Fruit fly (Drosophila melanogaster): Measurements from ENCODE around the gene RhoGAP71E.

The RhoGAP71E gene

DNA sequence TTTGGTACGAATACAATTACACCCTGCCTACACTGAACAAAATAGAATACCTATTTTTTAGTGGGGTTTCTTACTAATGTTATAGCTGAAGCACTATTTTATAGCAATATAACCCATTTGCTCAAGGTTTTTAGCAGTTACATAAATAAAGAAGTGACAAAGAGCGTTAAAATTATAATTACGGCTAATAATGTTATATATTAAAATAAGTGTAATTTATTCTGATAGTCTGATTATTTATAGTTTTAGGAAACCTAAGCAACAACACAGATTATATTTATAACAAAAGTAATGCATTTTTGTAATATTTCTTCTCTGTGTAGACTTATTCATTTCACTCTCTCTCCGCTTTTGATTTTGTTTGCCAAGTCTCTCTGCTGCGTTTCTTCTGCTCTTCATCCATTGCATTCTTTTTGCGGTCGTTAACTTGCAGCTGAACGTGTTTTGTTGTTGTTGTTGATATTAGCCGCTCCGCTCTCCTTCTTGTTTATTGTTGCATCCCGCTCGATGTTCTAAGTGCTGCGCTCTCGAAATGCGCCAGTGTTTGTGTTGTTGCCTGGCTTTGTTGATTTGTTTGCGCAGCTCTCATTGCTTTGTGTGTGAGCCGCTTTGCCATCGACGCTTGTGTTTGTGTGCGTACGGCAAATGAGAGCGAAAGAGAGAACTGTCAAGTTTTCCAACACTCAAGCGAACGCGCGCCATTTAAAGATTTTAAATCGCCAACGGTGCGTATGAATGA, 37.2 kb downstream of the RhoGAP71E start (continued):
- TF ChIP-seq en (GFP tag; optimal IDR thresholded peaks at IDR 0.05) (no peak), HLH4C (GFP tag; IDR thresholded peaks at IDR 0.05; ENCODE audit: partially characterized antibody) (no peak), Jarid2 (GFP tag; optimal IDR thresholded peaks at IDR 0.05) (peak; percentile 56), CG4820 (GFP tag; optimal IDR thresholded peaks at IDR 0.05) (peak; percentile 89), Bdp1 (GFP tag; optimal IDR thresholded peaks at IDR 0.05) (no peak), lilli (GFP tag; optimal IDR thresholded peaks at IDR 0.05) (peak; percentile 55), zfh1 (GFP tag; IDR thresholded peaks at IDR 0.05) (peak; percentile 66; the same call in 2 of the 3 replicates), abd-A (tag; optimal IDR thresholded peaks at IDR 0.05) (peak; percentile 14), CG10366 (GFP tag; IDR thresholded peaks at IDR 0.05) (peak; percentile 72), CG17359 (tag; optimal IDR thresholded peaks at IDR 0.05) (peak; percentile 93), sens (GFP tag) (peak; percentile 93), danr (GFP tag; IDR thresholded peaks at IDR 0.05) (peak; percentile 52; the same call in 1 of the 2 replicates), Chrac-16 (GFP tag; optimal IDR thresholded peaks at IDR 0.05) (peak; percentile 83), Bteb2 (GFP tag; optimal IDR thresholded peaks at IDR 0.05) (peak; percentile 28), CG4854 (GFP tag; optimal IDR thresholded peaks at IDR 0.05) (peak; percentile 9), dmrt99B (tag; optimal IDR thresholded peaks at IDR 0.05) (peak; percentile 98), dm (GFP tag; optimal IDR thresholded peaks at IDR 0.05) (no peak), CG2202 (tag; optimal IDR thresholded peaks at IDR 0.05) (peak; percentile 70), Myb (GFP tag; optimal IDR thresholded peaks at IDR 0.05) (peak; percentile 16), lab (GFP tag; optimal IDR thresholded peaks at IDR 0.05) (peak; percentile 90), trh (GFP tag; optimal IDR thresholded peaks at IDR 0.05) (peak; percentile 59), chm (GFP tag; IDR thresholded peaks at IDR 0.05) (0 out of 2 replicates have a peak, but pooled peaks have one; percentile 8), CG13894 (tag; optimal IDR thresholded peaks at IDR 0.05) (peak; percentile 25), CG34422 (GFP tag; IDR thresholded peaks at IDR 0.05) (peak; percentile 86; the same call in 2 of the 3 replicates), Lhr (GFP tag; optimal IDR thresholded peaks at IDR 0.05) (peak; percentile 70), CG17385 (GFP tag; optimal IDR thresholded peaks at IDR 0.05) (peak; percentile 86), wor (GFP tag; IDR thresholded peaks at IDR 0.05) (peak; percentile 91), btn (GFP tag; optimal IDR thresholded peaks at IDR 0.05) (no peak), emc (GFP tag; optimal IDR thresholded peaks at IDR 0.05) (peak; percentile 23), grn (GFP tag; optimal IDR thresholded peaks at IDR 0.05) (peak; percentile 6), Xrp1 (GFP tag; IDR thresholded peaks at IDR 0.05) (peak; percentile 84), klu (GFP tag; IDR thresholded peaks at IDR 0.05) (no peak; the same call in 1 of the 2 replicates), Dll (GFP tag; IDR thresholded peaks at IDR 0.05; ENCODE audit: partially characterized antibody) (no peak), D19B (GFP tag; optimal IDR thresholded peaks at IDR 0.05) (peak; percentile 78), CG9609 (GFP tag; optimal IDR thresholded peaks at IDR 0.05) (peak; percentile 22), schlank (tag; optimal IDR thresholded peaks at IDR 0.05) (peak; percentile 36), CG18011 (GFP tag; optimal IDR thresholded peaks at IDR 0.05) (peak; percentile 50), lola (GFP tag; optimal IDR thresholded peaks at IDR 0.05) (peak in 1 of 3 experiments; percentile 90), BtbVII (GFP tag; optimal IDR thresholded peaks at IDR 0.05) (peak; percentile 89), E2f2 (GFP tag; IDR thresholded peaks at IDR 0.05) (peak; percentile 90), CG10543 (GFP tag; optimal IDR thresholded peaks at IDR 0.05) (peak; percentile 57), fru (optimal IDR thresholded peaks at IDR 0.05) (no peak), Dfd (GFP tag; optimal IDR thresholded peaks at IDR 0.05) (no peak), Gsc (GFP tag; IDR thresholded peaks at IDR 0.05) (no peak), repo (GFP tag; optimal IDR thresholded peaks at IDR 0.05) (no peak), hb (GFP tag; IDR thresholded peaks at IDR 0.05; ENCODE audit: partially characterized antibody) (no peak), CG3065 (GFP tag; optimal IDR thresholded peaks at IDR 0.05) (peak; percentile 57), ERR (GFP tag; optimal IDR thresholded peaks at IDR 0.05) (no peak), Xbp1 (GFP tag; optimal IDR thresholded peaks at IDR 0.05) (peak; percentile 88), Nf-YB (GFP tag; optimal IDR thresholded peaks at IDR 0.05) (peak; percentile 80)

Measured in whole organism, embryonic.